Fruit fly (Drosophila melanogaster) whole organism, embryonic: ENCODE results near the gene CG31174.

Experiments used
- CG10321 ChIP-seq: fragments of 200-800 bp; sonication (Bioruptor generic); IDR thresholded peaks from 2 replicates; pipeline ENCODE4 v1.3.6; 2022; ENCODE audit warnings: missing biosample characterization, missing genetic modification characterization
- CG10543 ChIP-seq: fragments of 200-800 bp; sonication (Bioruptor generic); optimal IDR thresholded peaks from 3 replicates; lab custom pipeline; 2017; ENCODE audit warnings: missing biosample characterization, mild to moderate bottlenecking, missing genetic modification characterization, moderate library complexity
- CG10654 ChIP-seq: fragments of 200-800 bp; sonication (Bioruptor generic); optimal IDR thresholded peaks from 2 replicates; lab custom pipeline; 2016; ENCODE audit warnings: missing biosample characterization, missing genetic modification characterization
- CG11093 ChIP-seq: fragments of 200-800 bp; sonication (Bioruptor generic); IDR thresholded peaks from 3 replicates; pipeline ENCODE4 v1.3.6; 2022; ENCODE audit warnings: missing biosample characterization, missing genetic modification characterization
- CG11504 ChIP-seq: fragments of 200-800 bp; sonication (Bioruptor generic); optimal IDR thresholded peaks from 3 replicates; lab custom pipeline; 2019; ENCODE audit warnings: missing biosample characterization, mild to moderate bottlenecking, missing genetic modification characterization, moderate library complexity
- CG12155 ChIP-seq: fragments of 200-800 bp; sonication (Bioruptor generic); optimal IDR thresholded peaks from 3 replicates; lab custom pipeline; 2016; ENCODE audit warnings: missing biosample characterization, missing genetic modification characterization
- CG12299 ChIP-seq: fragments of 200-800 bp; sonication (Bioruptor generic); optimal IDR thresholded peaks from 2 replicates; lab custom pipeline; 2018; ENCODE audit warnings: missing biosample characterization, mild to moderate bottlenecking, missing genetic modification characterization
- CG1603 ChIP-seq: fragments of 200-800 bp; sonication (Bioruptor generic); optimal IDR thresholded peaks from 2 replicates; lab custom pipeline; 2019; ENCODE audit warnings: missing biosample characterization, mild to moderate bottlenecking, missing genetic modification characterization, moderate library complexity
- CG18262 ChIP-seq: fragments of 200-800 bp; optimal IDR thresholded peaks from 3 replicates; lab custom pipeline; 2019; ENCODE audit warnings: missing biosample characterization, mild to moderate bottlenecking, missing genetic modification characterization, moderate library complexity
- CG18476 ChIP-seq: fragments of 200-800 bp; sonication (Bioruptor generic); optimal IDR thresholded peaks from 2 replicates; lab custom pipeline; 2016; ENCODE audit warnings: missing biosample characterization, mild to moderate bottlenecking, missing genetic modification characterization
- CG2116 ChIP-seq: fragments of 200-800 bp; sonication (Bioruptor generic); optimal IDR thresholded peaks from 3 replicates; lab custom pipeline; 2018; ENCODE audit warnings: missing biosample characterization, mild to moderate bottlenecking, missing genetic modification characterization
- CG32772 ChIP-seq: fragments of 200-800 bp; sonication (Bioruptor generic); IDR thresholded peaks from 2 replicates; pipeline ENCODE4 v1.3.6; 2022; ENCODE audit warnings: missing biosample characterization, missing genetic modification characterization
- CG4360 ChIP-seq: fragments of 200-800 bp; sonication (Bioruptor generic); IDR thresholded peaks from 2 replicates; pipeline ENCODE4 v1.3.6; 2022; ENCODE audit warnings: missing biosample characterization, missing genetic modification characterization
- CG6272 ChIP-seq: fragments of 200-800 bp; sonication (Bioruptor generic); IDR thresholded peaks from 2 replicates; pipeline ENCODE4 v1.3.6; 2022; ENCODE audit warnings: missing biosample characterization, missing genetic modification characterization
- CG8359 ChIP-seq: fragments of 200-800 bp; sonication (Bioruptor generic); optimal IDR thresholded peaks from 2 replicates; lab custom pipeline; 2017; ENCODE audit warnings: missing biosample characterization, mild to moderate bottlenecking, missing genetic modification characterization, borderline replicate concordance
- CG9215 ChIP-seq: fragments of 200-800 bp; sonication (Bioruptor generic); IDR thresholded peaks from 2 replicates; pipeline ENCODE4 v1.3.6; 2022; ENCODE audit warnings: missing biosample characterization, missing genetic modification characterization
- Dek ChIP-seq: fragments of 200-800 bp; sonication (Bioruptor generic); optimal IDR thresholded peaks from 3 replicates; lab custom pipeline; 2019; ENCODE audit warnings: missing biosample characterization, mild to moderate bottlenecking, missing genetic modification characterization, moderate library complexity
- Dip2 ChIP-seq: fragments of 200-800 bp; sonication (Bioruptor generic); IDR thresholded peaks from 2 replicates; pipeline ENCODE4 v1.3.6; 2022; ENCODE audit warnings: missing biosample characterization, missing genetic modification characterization
- Dref ChIP-seq: fragments of 200-800 bp; sonication (Bioruptor generic); IDR thresholded peaks from 2 replicates; pipeline ENCODE4 v1.3.6; 2022; ENCODE audit warnings: missing biosample characterization, missing genetic modification characterization
- Fer1 ChIP-seq: fragments of 200-800 bp; sonication (Bioruptor generic); optimal IDR thresholded peaks from 2 replicates; lab custom pipeline; 2017; ENCODE audit warnings: missing biosample characterization, mild to moderate bottlenecking, missing genetic modification characterization
- Fer3 ChIP-seq: fragments of 200-800 bp; sonication (Bioruptor generic); optimal IDR thresholded peaks from 2 replicates; lab custom pipeline; 2018; ENCODE audit warnings: missing biosample characterization, mild to moderate bottlenecking, missing genetic modification characterization, moderate library complexity
- GATAe ChIP-seq: fragments of 200-800 bp; sonication (Bioruptor generic); conservative IDR thresholded peaks from 2 replicates; pipeline ENCODE4 v1.3.6; 2022; ENCODE audit warnings: missing biosample characterization, missing genetic modification characterization
- Rx ChIP-seq: fragments of 200-800 bp; sonication (Bioruptor generic); IDR thresholded peaks from 2 replicates; pipeline ENCODE4 v1.3.6; 2022; ENCODE audit warnings: missing biosample characterization, missing genetic modification characterization
- Scr ChIP-seq: fragments of 200-800 bp; sonication (Bioruptor generic); IDR thresholded peaks from 2 replicates; pipeline ENCODE4 v1.3.6; 2022; ENCODE audit warnings: missing biosample characterization, missing genetic modification characterization; ENCODE audit not compliant: partially characterized antibody
- Side ChIP-seq: fragments of 200-800 bp; sonication (Bioruptor generic); optimal IDR thresholded peaks from 2 replicates; lab custom pipeline; 2016; ENCODE audit warnings: missing biosample characterization, missing genetic modification characterization
- Sin3A ChIP-seq: fragments of >200 bp; optimal IDR thresholded peaks from 2 replicates; lab custom pipeline; 2018
- Spps ChIP-seq: fragments of 200-800 bp; sonication (Bioruptor generic); optimal IDR thresholded peaks from 2 replicates; lab custom pipeline; 2018; ENCODE audit warnings: missing biosample characterization, mild to moderate bottlenecking, missing genetic modification characterization
- Ssrp ChIP-seq: fragments of 200-800 bp; sonication (Bioruptor generic); optimal IDR thresholded peaks from 2 replicates; lab custom pipeline; 2018; ENCODE audit warnings: missing biosample characterization, mild to moderate bottlenecking, missing genetic modification characterization, moderate library complexity
- Taf1 ChIP-seq: fragments of 200-800 bp; sonication (Bioruptor generic); IDR thresholded peaks from 2 replicates; pipeline ENCODE4 v1.3.6; 2022; ENCODE audit warnings: missing biosample characterization, missing genetic modification characterization
- Xrp1 ChIP-seq: fragments of 200-800 bp; sonication (Bioruptor generic); IDR thresholded peaks from 2 replicates; pipeline ENCODE4 v1.3.6; 2022; ENCODE audit warnings: missing biosample characterization, missing genetic modification characterization
- cas ChIP-seq: fragments of 200-800 bp; sonication (Bioruptor generic); IDR thresholded peaks from 2 replicates; pipeline ENCODE4 v1.3.6; 2022; ENCODE audit warnings: missing biosample characterization, missing genetic modification characterization
- cato ChIP-seq: fragments of 200-800 bp; sonication (Bioruptor generic); optimal IDR thresholded peaks from 2 replicates; lab custom pipeline; 2016; ENCODE audit warnings: missing biosample characterization, missing genetic modification characterization, borderline replicate concordance
- cg ChIP-seq: fragments of 200-800 bp; sonication (Bioruptor generic); optimal IDR thresholded peaks from 3 replicates; lab custom pipeline; 2019; ENCODE audit warnings: missing biosample characterization, mild to moderate bottlenecking, missing genetic modification characterization, moderate library complexity
- crc ChIP-seq: fragments of 200-800 bp; sonication (Bioruptor generic); optimal IDR thresholded peaks from 2 replicates; lab custom pipeline; 2016; ENCODE audit warnings: missing biosample characterization, missing genetic modification characterization
- croc ChIP-seq: fragments of 200-800 bp; sonication (Bioruptor generic); conservative IDR thresholded peaks from 3 replicates; pipeline ENCODE4 v1.3.6; 2022; ENCODE audit warnings: missing biosample characterization, missing genetic modification characterization
- dati ChIP-seq: fragments of 200-800 bp; sonication (Bioruptor generic); IDR thresholded peaks from 2 replicates; pipeline ENCODE4 v1.3.6; 2022; ENCODE audit warnings: missing biosample characterization, missing genetic modification characterization
- ftz-f1 ChIP-seq: fragments of 200-800 bp; sonication (Bioruptor generic); optimal IDR thresholded peaks from 2 replicates; lab custom pipeline; 2016; ENCODE audit warnings: missing biosample characterization, missing genetic modification characterization
- gcm ChIP-seq: fragments of 200-800 bp; sonication (Bioruptor generic); optimal IDR thresholded peaks from 2 replicates; lab custom pipeline; 2019; ENCODE audit warnings: missing biosample characterization, mild to moderate bottlenecking, missing genetic modification characterization, moderate library complexity
- grn ChIP-seq: fragments of 200-800 bp; sonication (Bioruptor generic); optimal IDR thresholded peaks from 3 replicates; lab custom pipeline; 2017; ENCODE audit warnings: missing biosample characterization, missing genetic modification characterization
- gsb ChIP-seq: fragments of 200-800 bp; sonication (Bioruptor generic); IDR thresholded peaks from 2 replicates; pipeline ENCODE4 v1.3.6; 2022; ENCODE audit warnings: missing biosample characterization, missing genetic modification characterization
- hkb ChIP-seq, 2 experiments: fragments of 200-800 bp in 1 of 2; fragments of >200 bp in 1 of 2; sonication (Bioruptor generic) in 1 of 2; IDR thresholded peaks in 1 of 2; optimal IDR thresholded peaks in 1 of 2; 2 replicates each; pipeline versions ENCODE4 v1.3.6 to Lab custom; 2017 to 2022; ENCODE audit warnings: missing biosample characterization in 1 of 2, missing genetic modification characterization in 1 of 2
- inv ChIP-seq: fragments of 200-800 bp; sonication (Bioruptor generic); IDR thresholded peaks from 2 replicates; pipeline ENCODE4 v1.3.6; 2022; ENCODE audit warnings: missing biosample characterization, missing genetic modification characterization; ENCODE audit not compliant: partially characterized antibody
- peb ChIP-seq: fragments of 200-800 bp; sonication (Bioruptor generic); IDR thresholded peaks from 2 replicates; pipeline ENCODE4 v1.3.6; 2022; ENCODE audit warnings: missing biosample characterization, missing genetic modification characterization
- repo ChIP-seq: fragments of 200-800 bp; sonication (Bioruptor generic); optimal IDR thresholded peaks from 2 replicates; lab custom pipeline; 2016; ENCODE audit warnings: missing biosample characterization, missing genetic modification characterization
- sc ChIP-seq, 3 experiments: fragments of >200 bp in 2 of 3; fragments of 200-800 bp in 1 of 3; sonication (Bioruptor generic) in 1 of 3; optimal IDR thresholded peaks; 2 replicates in 2 of 3; 3 replicates in 1 of 3; lab custom pipeline; 2017; ENCODE audit warnings: mild to moderate bottlenecking in 1 of 3, missing biosample characterization in 1 of 3, missing genetic modification characterization in 1 of 3, missing genetic modification reagents in 1 of 3
- stwl ChIP-seq: fragments of 200-800 bp; sonication (Bioruptor generic); optimal IDR thresholded peaks from 3 replicates; lab custom pipeline; 2018; ENCODE audit warnings: missing biosample characterization, mild to moderate bottlenecking, missing genetic modification characterization, moderate library complexity
- toy ChIP-seq: fragments of 200-800 bp; sonication (Bioruptor generic); IDR thresholded peaks from 2 replicates; pipeline ENCODE4 v1.3.6; 2022; ENCODE audit warnings: missing biosample characterization, missing genetic modification characterization
- usp ChIP-seq: fragments of >200 bp; optimal IDR thresholded peaks from 2 replicates; lab custom pipeline; 2017; ENCODE audit warnings: missing biosample characterization, missing genetic modification characterization
- wek ChIP-seq: fragments of 200-800 bp; sonication (Bioruptor generic); optimal IDR thresholded peaks from 3 replicates; lab custom pipeline; 2018; ENCODE audit warnings: missing biosample characterization, mild to moderate bottlenecking, missing genetic modification characterization, moderate library complexity

Gene CG31174

DNA sequence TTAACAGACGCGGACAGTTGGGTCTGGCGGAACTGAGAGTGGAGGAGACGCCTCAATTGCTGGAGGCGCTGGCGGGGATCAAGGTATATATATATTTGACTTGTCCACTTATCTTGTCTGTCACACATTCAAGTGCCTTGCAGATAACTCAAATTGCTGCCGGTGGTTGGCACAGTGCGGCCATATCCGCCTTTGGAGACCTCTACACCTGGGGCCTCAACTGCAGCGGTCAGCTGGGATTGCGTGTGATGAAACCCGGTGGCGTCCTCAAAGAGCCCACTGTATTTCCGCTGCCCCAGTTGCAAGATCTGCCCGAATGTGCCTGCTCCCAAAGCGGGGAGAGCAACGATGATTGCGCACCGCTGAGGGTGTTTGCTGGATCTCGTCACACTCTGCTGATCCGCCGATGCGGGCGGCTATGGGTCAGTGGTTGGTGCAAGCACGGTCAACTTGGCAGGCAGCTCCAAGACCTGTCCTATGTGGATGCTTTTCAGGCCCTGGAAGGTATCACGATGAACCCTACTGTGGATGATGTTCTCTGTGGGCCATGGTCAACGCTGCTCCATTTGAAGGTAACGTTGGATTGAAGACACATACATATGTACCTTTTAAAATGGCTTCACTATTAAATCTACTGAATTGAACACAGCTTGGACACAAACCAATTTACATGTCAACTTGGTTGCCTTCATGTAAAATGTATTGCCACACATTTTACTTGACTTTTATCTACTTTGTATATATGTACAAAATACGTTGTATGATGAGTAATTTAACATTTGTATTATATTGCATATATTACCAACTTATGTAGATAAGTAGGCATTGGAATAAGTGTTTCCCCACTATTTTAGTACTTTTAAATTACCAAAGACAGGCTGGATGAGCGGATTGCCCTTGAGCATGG, 19.6 kb upstream of the CG31174 start, which contains the start of gene CG43844 (continued):
- TF ChIP-seq croc (no peak), Fer1 (no peak), Scr (GFP tag; lab: Robert Waterston, UW) (peak; percentile 28; the same call in 1 of the 2 replicates), CG6272 (GFP tag; lab: Robert Waterston, UW) (peak; percentile 20; the same call in 1 of the 2 replicates), CG18476 (no peak), Rx (GFP tag; lab: Robert Waterston, UW) (no peak), cg (GFP tag; lab: Kevin White, UChicago) (peak; percentile 40), GATAe (GFP tag; lab: Robert Waterston, UW) (no peak), CG12299 (no peak), Ssrp (no peak), dati (GFP tag; lab: Robert Waterston, UW) (no peak), Xrp1 (no peak), CG10654 (GFP tag; lab: Kevin White, UChicago) (no peak), Spps (tag; lab: Kevin White, UChicago) (no peak), Dref (no peak), crc (no peak), Side (GFP tag; lab: Kevin White, UChicago) (no peak), Dip2 (GFP tag; lab: Robert Waterston, UW) (no peak), repo (GFP tag; lab: Kevin White, UChicago) (no peak), Sin3A (no peak), cato (GFP tag; lab: Kevin White, UChicago) (no peak), CG10543 (GFP tag; lab: Kevin White, UChicago) (no peak), CG18262 (tag; lab: Kevin White, UChicago) (no peak), CG11093 (GFP tag; lab: Robert Waterston, UW) (no peak), cas (GFP tag; lab: Robert Waterston, UW) (no peak), Taf1 (GFP tag; lab: Robert Waterston, UW) (no peak), usp (GFP tag; lab: Kevin White, UChicago) (no peak), stwl (tag; lab: Kevin White, UChicago) (peak; percentile 76), CG32772 (GFP tag; lab: Robert Waterston, UW) (no peak), CG10321 (GFP tag; lab: Robert Waterston, UW) (no peak), CG12155 (GFP tag; lab: Kevin White, UChicago) (no peak), Dek (no peak), CG9215 (GFP tag; lab: Robert Waterston, UW) (no peak), toy (GFP tag; lab: Robert Waterston, UW) (no peak), inv (GFP tag; lab: Robert Waterston, UW) (peak; percentile 52; the same call in 1 of the 2 replicates), CG4360 (no peak), gcm (peak; percentile 83), peb (GFP tag; lab: Robert Waterston, UW) (no peak), Fer3 (no peak), gsb (GFP tag; lab: Robert Waterston, UW) (no peak), wek (GFP tag; lab: Kevin White, UChicago) (no peak), hkb (optimal IDR thresholded peaks at IDR 0.05; lab: Kevin White, UChicago) (no peak), hkb (GFP tag; IDR thresholded peaks at IDR 0.05; lab: Robert Waterston, UW) (no peak), grn (no peak), CG2116 (no peak), CG11504 (tag; lab: Kevin White, UChicago) (peak; percentile 20), CG1603 (tag; lab: Kevin White, UChicago) (peak; percentile 12), sc (optimal IDR thresholded peaks at IDR 0.05; lab: Kevin White, UChicago) (no peak), sc (GFP tag; optimal IDR thresholded peaks at IDR 0.05; lab: Kevin White, UChicago) (no peak), CG8359 (no peak), ftz-f1 (no peak)
